Fruit fly (Drosophila melanogaster): Measurements from ENCODE around the gene CG46459.

DNA sequence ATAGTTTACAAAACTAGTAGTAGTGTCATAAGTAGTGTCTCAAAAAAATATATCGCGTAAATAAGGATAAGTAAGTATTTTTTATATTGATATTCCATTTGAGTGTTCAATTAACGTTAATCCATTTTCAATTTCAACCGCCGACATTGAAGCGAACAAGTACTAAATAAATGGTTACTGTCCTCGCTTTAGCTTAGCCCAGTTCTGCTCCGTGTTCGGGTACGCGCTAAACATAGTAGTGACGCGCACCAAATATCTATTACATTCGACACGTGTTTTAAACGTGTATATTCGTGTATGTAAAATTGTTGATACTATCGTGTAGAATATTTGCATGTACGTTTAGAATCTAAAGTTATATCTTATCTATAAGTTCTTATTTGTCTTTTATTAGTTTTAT lies 21.3 kb upstream of the CG46459 start:
- TF ChIP-seq h (optimal IDR thresholded peaks at IDR 0.05): no peak
- TF ChIP-seq psq (optimal IDR thresholded peaks at IDR 0.05): no peak
- TF ChIP-seq insv (optimal IDR thresholded peaks at IDR 0.05): no peak
- no peak for TF ChIP-seq ttk (optimal IDR thresholded peaks at IDR 0.05)
- no peak for TF ChIP-seq Myc (optimal IDR thresholded peaks at IDR 0.05)
- no peak for TF ChIP-seq Sin3A (optimal IDR thresholded peaks at IDR 0.05)
